Worm (Caenorhabditis elegans): ENCODE data around the gene K07C5.9.

K07C5.9 gene

ce11 chrV:10388318-10388717, 38.4 kb upstream of the K07C5.9 start, which contains the start of gene AC3.5:
TSS of gene AC3.5 (plus strand) at chrV:10388527.
- TF ChIP-seq nhr-12 (tag; optimal IDR thresholded peaks at IDR 0.05) (no peak), blmp-1 (tag; optimal IDR thresholded peaks at IDR 0.05) (no peak), elt-3 (tag; optimal IDR thresholded peaks at IDR 0.05) (no peak), tbx-8 (GFP tag; optimal IDR thresholded peaks at IDR 0.05) (no peak), ceh-43 (GFP tag; optimal IDR thresholded peaks at IDR 0.05) (no peak), pha-4 (tag; optimal IDR thresholded peaks at IDR 0.05) (no peak), sem-2 (GFP tag; optimal IDR thresholded peaks at IDR 0.05) (no peak), ztf-11 (tag; optimal IDR thresholded peaks at IDR 0.05) (no peak), nhr-28 (tag; optimal IDR thresholded peaks at IDR 0.05) (no peak), lin-32 (GFP tag; optimal IDR thresholded peaks at IDR 0.05) (no peak), M03D4.4 (tag; optimal IDR thresholded peaks at IDR 0.05) (no peak), hlh-1 (tag; optimal IDR thresholded peaks at IDR 0.05) (no peak), lsy-2 (tag; optimal IDR thresholded peaks at IDR 0.05) (no peak), zip-8 (tag; optimal IDR thresholded peaks at IDR 0.05) (no peak), ham-2 (GFP tag; optimal IDR thresholded peaks at IDR 0.05) (no peak)

ce11 chrV:10387412-10387811, 37.5 kb upstream of the K07C5.9 start:
- TF ChIP-seq bed-3 (GFP tag; optimal IDR thresholded peaks at IDR 0.05) (no peak), lsy-2 (tag; optimal IDR thresholded peaks at IDR 0.05) (no peak), nhr-2 (tag; optimal IDR thresholded peaks at IDR 0.05) (no peak)

ce11 chrV:10383950-10384349, 34.0 kb upstream of the K07C5.9 start, which contains the start of gene spe-10:
TSS of gene spe-10 (plus strand) at chrV:10384250.
- no peak for TF ChIP-seq cnd-1 (tag; optimal IDR thresholded peaks at IDR 0.05)
- no peak for TF ChIP-seq elt-3 (tag; optimal IDR thresholded peaks at IDR 0.05)
- no peak for TF ChIP-seq ces-1 (GFP tag; optimal IDR thresholded peaks at IDR 0.05)
- TF ChIP-seq ceh-39 (tag; optimal IDR thresholded peaks at IDR 0.05) = no peak

ce11 chrV:10382142-10382541, 32.2 kb upstream of the K07C5.9 start, which contains the start of gene pqn-2:
TSS of gene pqn-2 (plus strand) at chrV:10382442.
- TF ChIP-seq nhr-237 (tag; optimal IDR thresholded peaks at IDR 0.05) (no peak), tbx-8 (GFP tag; optimal IDR thresholded peaks at IDR 0.05) (no peak), ceh-39 (tag; optimal IDR thresholded peaks at IDR 0.05) (no peak), elt-3 (tag; optimal IDR thresholded peaks at IDR 0.05) (no peak), unc-120 (tag; optimal IDR thresholded peaks at IDR 0.05; ENCODE audit: poor library complexity, severe bottlenecking) (no peak), ceh-43 (GFP tag; optimal IDR thresholded peaks at IDR 0.05) (no peak), cnd-1 (tag; optimal IDR thresholded peaks at IDR 0.05) (no peak), lin-13 (tag; optimal IDR thresholded peaks at IDR 0.05) (no peak), pha-4 (tag; optimal IDR thresholded peaks at IDR 0.05) (no peak), nhr-12 (tag; optimal IDR thresholded peaks at IDR 0.05) (no peak), unc-39 (tag; optimal IDR thresholded peaks at IDR 0.05) (no peak), ztf-11 (tag; optimal IDR thresholded peaks at IDR 0.05) (no peak), mab-5 (tag; optimal IDR thresholded peaks at IDR 0.05) (no peak), M03D4.4 (tag; optimal IDR thresholded peaks at IDR 0.05) (no peak)

- no peak for TF ChIP-seq flh-1 (GFP tag; optimal IDR thresholded peaks at IDR 0.05)
- no peak for TF ChIP-seq cnd-1 (tag; optimal IDR thresholded peaks at IDR 0.05)
- TF ChIP-seq snpc-4 (tag; optimal IDR thresholded peaks at IDR 0.05) = no peak
- TF ChIP-seq ceh-39 (tag; optimal IDR thresholded peaks at IDR 0.05) = no peak
- no peak for TF ChIP-seq ceh-83 (GFP tag; optimal IDR thresholded peaks at IDR 0.05)
Observed at ce11 chrV:10381726-10382125, 31.8 kb upstream of the K07C5.9 start, which contains the start of gene abu-1. TSS of gene abu-1 (minus strand) at chrV:10381826.

ce11 chrV:10379761-10380160, 29.8 kb upstream of the K07C5.9 start:
- TF ChIP-seq ceh-39 (tag; optimal IDR thresholded peaks at IDR 0.05) = no peak
- TF ChIP-seq elt-3 (tag; optimal IDR thresholded peaks at IDR 0.05) = no peak
- no peak for TF ChIP-seq ztf-11 (tag; optimal IDR thresholded peaks at IDR 0.05)
- no peak for TF ChIP-seq blmp-1 (tag; optimal IDR thresholded peaks at IDR 0.05)
- TF ChIP-seq snpc-4 (tag; optimal IDR thresholded peaks at IDR 0.05) = no peak
- TF ChIP-seq drap-1 (GFP tag; optimal IDR thresholded peaks at IDR 0.05) = no peak
- TF ChIP-seq flh-1 (GFP tag; optimal IDR thresholded peaks at IDR 0.05) = no peak
- no peak for TF ChIP-seq ham-2 (GFP tag; optimal IDR thresholded peaks at IDR 0.05)
- no peak for TF ChIP-seq mls-2 (tag; optimal IDR thresholded peaks at IDR 0.05)
- no peak for TF ChIP-seq ceh-83 (GFP tag; optimal IDR thresholded peaks at IDR 0.05)
- TF ChIP-seq sptf-1 (tag; optimal IDR thresholded peaks at IDR 0.05) = no peak
- no peak for TF ChIP-seq lsy-2 (tag; optimal IDR thresholded peaks at IDR 0.05)
- no peak for TF ChIP-seq pha-4 (tag; optimal IDR thresholded peaks at IDR 0.05)
- no peak for TF ChIP-seq nhr-237 (tag; optimal IDR thresholded peaks at IDR 0.05)
- TF ChIP-seq mab-5 (tag; optimal IDR thresholded peaks at IDR 0.05) = no peak
- no peak for TF ChIP-seq zip-8 (tag; optimal IDR thresholded peaks at IDR 0.05)
